Fruit fly (Drosophila melanogaster) S2 (cell line): ENCODE measurements around the gene Cyp4s3.

ENCODE experiments used
- CG8478 ChIP-seq: fragments of >200 bp; optimal IDR thresholded peaks from 2 replicates; lab custom pipeline; 2018
- CTCF ChIP-seq, 2 experiments: fragments of >200 bp; optimal IDR thresholded peaks; 2 replicates each; lab custom pipeline; 2018

Cyp4s3 gene

dm6 chrX:15123418-15123994, 7.2 kb upstream of the Cyp4s3 start:
- TF ChIP-seq CG8478 (lab: Kevin White, UChicago) (no peak), CTCF (optimal IDR thresholded peaks at IDR 0.05; lab: Kevin White, UChicago) (no peak)

dm6 chrX:15121714-15122113, 5.4 kb upstream of the Cyp4s3 start:
- TF ChIP-seq CG8478 (lab: Kevin White, UChicago) (no peak), CTCF (optimal IDR thresholded peaks at IDR 0.05; lab: Kevin White, UChicago) (no peak)

- TF ChIP-seq CG8478 (lab: Kevin White, UChicago) (no peak), CTCF (optimal IDR thresholded peaks at IDR 0.05; lab: Kevin White, UChicago) (no peak)
These were observed 3.8 kb upstream of the Cyp4s3 start for dm6 chrX:15120116-15120515.

dm6 chrX:15111888-15112287, 4.5 kb downstream of the Cyp4s3 start:
- TF ChIP-seq CG8478 (lab: Kevin White, UChicago) (no peak), CTCF (optimal IDR thresholded peaks at IDR 0.05; lab: Kevin White, UChicago) (no peak)

- TF ChIP-seq CTCF (optimal IDR thresholded peaks at IDR 0.05; lab: Kevin White, UChicago) (no peak), CG8478 (lab: Kevin White, UChicago) (no peak)
These were observed 20.4 kb downstream of the Cyp4s3 start, which contains the start of gene CG9072 for dm6 chrX:15095942-15096341. TSS of gene CG9072 (minus strand) at chrX:15096042.

- TF ChIP-seq CG8478 (lab: Kevin White, UChicago) (no peak), CTCF (optimal IDR thresholded peaks at IDR 0.05; lab: Kevin White, UChicago) (no peak)
These were observed 25.2 kb downstream of the Cyp4s3 start for dm6 chrX:15091159-15091558.

- TF ChIP-seq CTCF (optimal IDR thresholded peaks at IDR 0.05; lab: Kevin White, UChicago) (no peak), CG8478 (lab: Kevin White, UChicago) (no peak)
These were observed 26.0 kb downstream of the Cyp4s3 start for dm6 chrX:15090371-15090770.

dm6 chrX:15089146-15089698, 27.1 kb downstream of the Cyp4s3 start, which contains the start of gene Rab3-GEF:
TSS of gene Rab3-GEF (plus strand) at chrX:15089682.
- no peak for TF ChIP-seq CTCF (optimal IDR thresholded peaks at IDR 0.05; lab: Kevin White, UChicago)
- no peak for TF ChIP-seq CG8478 (lab: Kevin White, UChicago)

dm6 chrX:15085777-15086510, 30.4 kb downstream of the Cyp4s3 start, which contains the start of the genes CG15027 and Dbct:
TSS of gene CG15027 (minus strand) at chrX:15085827.
TSS of gene Dbct (plus strand) at chrX:15086125.
- no peak for TF ChIP-seq CTCF (optimal IDR thresholded peaks at IDR 0.05; lab: Kevin White, UChicago)
- no peak for TF ChIP-seq CG8478 (lab: Kevin White, UChicago)

- TF ChIP-seq CG8478 (lab: Kevin White, UChicago) (no peak), CTCF (optimal IDR thresholded peaks at IDR 0.05; lab: Kevin White, UChicago) (no peak)
These were observed 31.7 kb downstream of the Cyp4s3 start, which contains the start of gene Cox17 for dm6 chrX:15084580-15085138. TSS of gene Cox17 (minus strand) at chrX:15084699.

dm6 chrX:15082681-15083080, 33.7 kb downstream of the Cyp4s3 start, which contains the start of gene CG33178:
TSS of gene CG33178 (plus strand) at chrX:15082827.
- TF ChIP-seq CG8478 (lab: Kevin White, UChicago) (no peak), CTCF (optimal IDR thresholded peaks at IDR 0.05; lab: Kevin White, UChicago) (no peak)

- TF ChIP-seq CG8478 (lab: Kevin White, UChicago) (no peak), CTCF (optimal IDR thresholded peaks at IDR 0.05; lab: Kevin White, UChicago) (peak; percentile 76 to 87)
These were observed 35.5 kb downstream of the Cyp4s3 start, which contains the start of gene CG33177 for dm6 chrX:15080780-15081402. TSS of gene CG33177 (plus strand) at chrX:15081367.

dm6 chrX:15079945-15080344, 36.4 kb downstream of the Cyp4s3 start:
- TF ChIP-seq CTCF (optimal IDR thresholded peaks at IDR 0.05; lab: Kevin White, UChicago) (no peak), CG8478 (lab: Kevin White, UChicago) (no peak)

dm6 chrX:15079163-15079809, 37.1 kb downstream of the Cyp4s3 start:
- TF ChIP-seq CTCF (optimal IDR thresholded peaks at IDR 0.05; lab: Kevin White, UChicago) (no peak), CG8478 (lab: Kevin White, UChicago) (no peak)
